Worm (Caenorhabditis elegans) whole organism, young adult: ENCODE data around the gene C43C3.4.

Experiments used
- B0019.2 ChIP-seq: fragments of 200-800 bp; sonication (Bioruptor generic); conservative IDR thresholded peaks from 2 replicates; pipeline ENCODE4 v1.3.6; 2022; ENCODE audit warnings: missing genetic modification reagents, missing genetic modification characterization, missing compliant biosample characterization
- D2030.7 ChIP-seq: fragments of 200-800 bp; sonication (Bioruptor generic); IDR thresholded peaks from 2 replicates; pipeline ENCODE4 v1.3.6; 2022; ENCODE audit warnings: missing genetic modification reagents, missing genetic modification characterization, missing compliant biosample characterization
- F39B2.1 ChIP-seq: fragments of 200-800 bp; sonication (Bioruptor generic); IDR thresholded peaks from 2 replicates; pipeline ENCODE4 v1.3.6; 2022; ENCODE audit warnings: missing genetic modification reagents, missing genetic modification characterization, missing compliant biosample characterization
- Y67H2A.10 ChIP-seq: fragments of 200-800 bp; sonication (Bioruptor generic); conservative IDR thresholded peaks from 2 replicates; pipeline ENCODE4 v1.3.6; 2022; ENCODE audit warnings: missing genetic modification reagents, missing genetic modification characterization, missing compliant biosample characterization
- Y79H2A.3 ChIP-seq: fragments of 200-800 bp; sonication (Bioruptor generic); conservative IDR thresholded peaks from 2 replicates; pipeline ENCODE4 v1.3.6; 2022; ENCODE audit warnings: missing genetic modification reagents, missing genetic modification characterization, missing compliant biosample characterization
- Y95B8A.8 ChIP-seq: fragments of 200-800 bp; sonication (Bioruptor generic); IDR thresholded peaks from 2 replicates; pipeline ENCODE4 v1.3.6; 2022; ENCODE audit warnings: missing genetic modification reagents, missing genetic modification characterization, missing compliant biosample characterization
- aptf-3 ChIP-seq: fragments of 200-800 bp; sonication (Bioruptor generic); IDR thresholded peaks from 2 replicates; pipeline ENCODE4 v1.3.6; 2022; ENCODE audit warnings: missing genetic modification characterization, missing compliant biosample characterization
- ceh-58 ChIP-seq: fragments of 200-800 bp; sonication (Bioruptor generic); IDR thresholded peaks from 2 replicates; pipeline ENCODE4 v1.3.6; 2022; ENCODE audit warnings: missing genetic modification characterization, missing compliant biosample characterization
- chd-7 ChIP-seq: sonication (generic microtip); optimal IDR thresholded peaks from 2 replicates; lab custom pipeline; 2016; ENCODE audit warnings: mild to moderate bottlenecking, missing genetic modification characterization, moderate library complexity, missing compliant biosample characterization
- die-1 ChIP-seq: sonication (generic microtip); optimal IDR thresholded peaks from 2 replicates; lab custom pipeline; 2016; ENCODE audit warnings: missing genotype, mild to moderate bottlenecking, missing genetic modification characterization, missing compliant biosample characterization
- egrh-3 ChIP-seq: fragments of 200-800 bp; sonication (Bioruptor generic); IDR thresholded peaks from 2 replicates; pipeline ENCODE4 v1.3.6; 2022; ENCODE audit warnings: missing genetic modification reagents, missing genetic modification characterization, missing compliant biosample characterization
- him-1 ChIP-seq: sonication (generic microtip); optimal IDR thresholded peaks from 2 replicates; lab custom pipeline; 2016; ENCODE audit warnings: missing genotype, missing genetic modification reagents, missing genetic modification characterization, missing compliant biosample characterization
- let-526 ChIP-seq: fragments of 200-800 bp; sonication (Bioruptor generic); IDR thresholded peaks from 2 replicates; pipeline ENCODE4 v1.3.6; 2022; ENCODE audit warnings: missing genetic modification reagents, missing genetic modification characterization, missing compliant biosample characterization
- let-607 ChIP-seq, 2 experiments: fragments of 200-800 bp in 1 of 2; sonication (Bioruptor generic) in 1 of 2; sonication (generic microtip) in 1 of 2; optimal IDR thresholded peaks; 2 replicates each; lab custom pipeline; 2016 to 2018; ENCODE audit warnings: mild to moderate bottlenecking in 2 of 2, missing compliant biosample characterization in 2 of 2, missing genetic modification characterization in 2 of 2, moderate library complexity in 2 of 2, missing genotype in 1 of 2
- lin-26 ChIP-seq: fragments of 200-800 bp; sonication (Bioruptor generic); IDR thresholded peaks from 2 replicates; pipeline ENCODE4 v1.3.6; 2022; ENCODE audit warnings: missing genetic modification reagents, missing genetic modification characterization, missing compliant biosample characterization
- lin-40 ChIP-seq: sonication (generic microtip); optimal IDR thresholded peaks from 2 replicates; lab custom pipeline; 2016; ENCODE audit warnings: missing genetic modification characterization, mild to moderate bottlenecking, missing compliant biosample characterization, missing genotype, missing genetic modification reagents
- lin-54 ChIP-seq: fragments of 200-800 bp; sonication (Bioruptor generic); optimal IDR thresholded peaks from 2 replicates; lab custom pipeline; 2018; ENCODE audit warnings: mild to moderate bottlenecking, missing genetic modification characterization, missing compliant biosample characterization
- lsy-27 ChIP-seq: sonication (generic microtip); optimal IDR thresholded peaks from 2 replicates; lab custom pipeline; 2017; ENCODE audit warnings: missing genetic modification characterization, mild to moderate bottlenecking, missing compliant biosample characterization, antibody characterized with exemption, missing genotype, borderline replicate concordance; ENCODE audit not compliant: insufficient read depth
- madf-8 ChIP-seq: fragments of 200-800 bp; sonication (Bioruptor generic); conservative IDR thresholded peaks from 2 replicates; pipeline ENCODE4 v1.3.6; 2022; ENCODE audit warnings: missing genetic modification reagents, missing genetic modification characterization, missing compliant biosample characterization
- mel-28 ChIP-seq: sonication (generic microtip); optimal IDR thresholded peaks from 2 replicates; lab custom pipeline; 2016; ENCODE audit warnings: borderline replicate concordance, mild to moderate bottlenecking, missing genetic modification characterization, missing compliant biosample characterization
- nfyb-1 ChIP-seq: fragments of 200-800 bp; sonication (Bioruptor generic); IDR thresholded peaks from 2 replicates; pipeline ENCODE4 v1.3.6; 2022; ENCODE audit warnings: missing genetic modification reagents, missing genetic modification characterization, missing compliant biosample characterization
- nhr-120 ChIP-seq: fragments of 200-800 bp; sonication (Bioruptor generic); IDR thresholded peaks from 2 replicates; pipeline ENCODE4 v1.3.6; 2022; ENCODE audit warnings: missing genetic modification characterization, missing compliant biosample characterization
- nhr-27 ChIP-seq: fragments of 200-800 bp; sonication (Bioruptor generic); optimal IDR thresholded peaks from 2 replicates; lab custom pipeline; 2018; ENCODE audit warnings: mild to moderate bottlenecking, missing genetic modification characterization, moderate library complexity, missing compliant biosample characterization
- nhr-80 ChIP-seq: sonication (generic microtip); optimal IDR thresholded peaks from 2 replicates; lab custom pipeline; 2016; ENCODE audit warnings: missing genetic modification characterization, missing compliant biosample characterization
- repo-1 ChIP-seq: sonication (generic microtip); optimal IDR thresholded peaks from 2 replicates; lab custom pipeline; 2017; ENCODE audit warnings: mild to moderate bottlenecking, missing genetic modification characterization, missing compliant biosample characterization
- sdz-38 ChIP-seq: sonication (generic microtip); optimal IDR thresholded peaks from 2 replicates; lab custom pipeline; 2016; ENCODE audit warnings: missing genotype, missing genetic modification characterization, missing compliant biosample characterization
- sea-2 ChIP-seq: fragments of 200-800 bp; sonication (Bioruptor generic); IDR thresholded peaks from 2 replicates; pipeline ENCODE4 v1.3.6; 2022; ENCODE audit warnings: missing genetic modification characterization, missing compliant biosample characterization
- snpc-1.3 ChIP-seq: sonication (generic microtip); optimal IDR thresholded peaks from 2 replicates; lab custom pipeline; 2017; ENCODE audit warnings: missing genetic modification characterization, mild to moderate bottlenecking, missing compliant biosample characterization, antibody characterized with exemption, moderate library complexity, missing genotype, missing genetic modification reagents; ENCODE audit not compliant: insufficient read depth
- snpc-4 ChIP-seq, 5 experiments: fragments of 150-350 bp in 1 of 5; sonication (generic microtip) in 4 of 5; optimal IDR thresholded peaks; 2 replicates each; lab custom pipeline; 2014 to 2018; ENCODE audit warnings: missing genetic modification characterization in 5 of 5, missing biosample characterization in 3 of 5, antibody characterized with exemption in 2 of 5, mild to moderate bottlenecking in 2 of 5, missing compliant biosample characterization in 2 of 5, missing genotype in 2 of 5, moderate library complexity in 2 of 5, missing genetic modification reagents in 1 of 5
- tbp1 ChIP-seq: fragments of 200-800 bp; sonication (Bioruptor generic); optimal IDR thresholded peaks from 2 replicates; lab custom pipeline; 2018; ENCODE audit warnings: mild to moderate bottlenecking, missing genetic modification characterization, missing compliant biosample characterization
- tlf-1 ChIP-seq: fragments of 200-800 bp; sonication (Bioruptor generic); optimal IDR thresholded peaks from 2 replicates; lab custom pipeline; 2018; ENCODE audit warnings: mild to moderate bottlenecking, missing genetic modification characterization, missing compliant biosample characterization
- ztf-28 ChIP-seq: fragments of 200-800 bp; sonication (Bioruptor generic); IDR thresholded peaks from 2 replicates; pipeline ENCODE4 v1.3.6; 2022; ENCODE audit warnings: missing genetic modification reagents, missing genetic modification characterization, missing compliant biosample characterization
- ztf-6 ChIP-seq: fragments of 200-800 bp; sonication (Bioruptor generic); IDR thresholded peaks from 2 replicates; pipeline ENCODE4 v1.3.6; 2022; ENCODE audit warnings: missing genetic modification reagents, missing genetic modification characterization, missing compliant biosample characterization

C43C3.4 gene

ce11 chrX:9674799-9675198 is at the start of gene C43C3.4:
Gene C43C3.4 (minus strand): TSS chrX:9674899.
- TF ChIP-seq ztf-6 (GFP tag; lab: Robert Waterston, UW) (no peak), F39B2.1 (GFP tag; lab: Robert Waterston, UW) (no peak), let-526 (GFP tag; lab: Robert Waterston, UW) (no peak), nhr-27 (tag; lab: Kevin White, UChicago) (no peak), chd-7 (tag; lab: Kevin White, UChicago) (no peak), him-1 (tag; lab: Kevin White, UChicago) (no peak), repo-1 (tag; lab: Kevin White, UChicago) (no peak), sea-2 (no peak), die-1 (tag; lab: Kevin White, UChicago) (no peak), lsy-27 (tag; lab: Kevin White, UChicago) (no peak), Y67H2A.10 (GFP tag; lab: Robert Waterston, UW) (no peak), let-607 (tag; optimal IDR thresholded peaks at IDR 0.05; lab: Kevin White, UChicago) (no peak), mel-28 (no peak), nhr-80 (tag; lab: Kevin White, UChicago) (no peak), tbp1 (GFP tag; lab: Kevin White, UChicago) (no peak), aptf-3 (GFP tag; lab: Robert Waterston, UW) (no peak), snpc-4 (GFP tag; optimal IDR thresholded peaks at IDR 0.05; lab: Kevin White, UChicago) (no peak), snpc-4 (tag; optimal IDR thresholded peaks at IDR 0.05; lab: Kevin White, UChicago) (no peak), nhr-120 (GFP tag; lab: Robert Waterston, UW) (no peak)

DNA sequence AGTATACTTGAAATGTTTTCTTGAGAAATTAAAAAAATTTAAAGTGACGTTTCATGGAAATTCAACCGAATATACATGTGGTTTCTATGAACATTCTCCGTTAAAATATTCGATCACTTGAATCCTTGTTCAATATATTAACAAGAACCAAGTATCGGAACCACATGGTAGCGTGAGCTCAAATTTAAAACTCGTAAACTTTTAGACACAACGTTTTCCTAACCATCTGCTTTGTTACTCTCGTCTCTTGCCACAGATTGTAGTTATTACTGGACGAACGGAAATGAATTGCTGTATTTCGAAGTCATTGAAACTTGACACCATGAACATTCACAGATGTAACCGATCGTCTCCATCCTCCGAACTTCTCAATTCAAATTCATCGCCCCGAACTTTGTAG is 44.4 kb upstream of the C43C3.4 start:
- TF ChIP-seq F39B2.1 (GFP tag; lab: Robert Waterston, UW) (no peak), sdz-38 (tag; lab: Kevin White, UChicago) (no peak), sea-2 (no peak), madf-8 (GFP tag; lab: Robert Waterston, UW) (no peak), nfyb-1 (no peak), lin-26 (GFP tag; lab: Robert Waterston, UW) (no peak)

DNA sequence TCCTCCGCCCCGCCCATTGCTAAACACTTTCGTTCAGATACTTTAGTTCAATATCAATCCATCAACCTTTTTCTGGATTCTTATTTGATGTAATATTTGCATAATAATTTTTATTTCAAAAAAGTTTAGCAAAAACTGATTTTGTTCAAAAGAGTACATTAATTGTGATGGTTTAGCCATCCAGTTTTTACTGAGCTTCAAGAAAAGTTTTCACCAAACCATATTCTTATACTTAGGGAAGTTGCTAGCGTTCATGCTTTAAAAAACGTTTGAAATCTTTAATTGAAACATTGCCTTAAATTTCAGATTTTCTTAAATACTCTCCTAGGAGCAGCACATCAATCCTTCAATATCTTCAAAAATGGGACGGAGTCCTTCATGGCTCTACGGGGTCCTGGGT is 42.6 kb upstream of the C43C3.4 start, which contains the start of gene him-4:
Gene him-4 (plus strand): TSS at position 301 of the 400 bp plus-strand sequence.
- TF ChIP-seq F39B2.1 (GFP tag; lab: Robert Waterston, UW): no peak
- no peak for TF ChIP-seq egrh-3 (GFP tag; lab: Robert Waterston, UW)

- TF ChIP-seq F39B2.1 (GFP tag; lab: Robert Waterston, UW) (no peak), lin-54 (no peak), B0019.2 (no peak), snpc-1.3 (tag; lab: Kevin White, UChicago) (no peak), ceh-58 (GFP tag; lab: Robert Waterston, UW) (no peak), tlf-1 (GFP tag; lab: Kevin White, UChicago) (no peak), Y95B8A.8 (GFP tag; lab: Robert Waterston, UW) (no peak), Y79H2A.3 (GFP tag; lab: Robert Waterston, UW) (no peak), lin-40 (tag; lab: Kevin White, UChicago) (no peak), ztf-28 (GFP tag; lab: Robert Waterston, UW) (no peak), D2030.7 (GFP tag; lab: Robert Waterston, UW) (no peak), nhr-80 (tag; lab: Kevin White, UChicago) (no peak)
Observed at ce11 chrX:9713613-9714012, 38.9 kb upstream of the C43C3.4 start, which contains the start of gene F15G9.2. Gene F15G9.2 (minus strand): TSS chrX:9713713.
